Fruit fly (Drosophila melanogaster) whole organism, embryonic: Measurements from ENCODE around the gene IntS6.
A peak's percentile ranks its signal among the peaks of the same experiment; 100 is the strongest.

Source experiments
- Aef1 ChIP-seq: fragments of 200-800 bp; sonication (Bioruptor generic); IDR thresholded peaks from 3 replicates; pipeline ENCODE4 v1.3.6; 2022; ENCODE audit warnings: missing biosample characterization, missing genetic modification characterization
- Antp ChIP-seq: fragments of 200-800 bp; sonication (Bioruptor generic); optimal IDR thresholded peaks from 3 replicates; lab custom pipeline; 2016; ENCODE audit warnings: missing biosample characterization, missing genetic modification characterization
- BEAF-32 ChIP-seq: fragments of 200-800 bp; sonication (Bioruptor generic); optimal IDR thresholded peaks from 3 replicates; lab custom pipeline; 2017; ENCODE audit warnings: missing biosample characterization, missing genetic modification characterization, mild to moderate bottlenecking, moderate library complexity, missing genetic modification reagents
- CG10267 ChIP-seq: fragments of 200-800 bp; sonication (Bioruptor generic); optimal IDR thresholded peaks from 2 replicates; lab custom pipeline; 2018; ENCODE audit warnings: missing biosample characterization, mild to moderate bottlenecking, missing genetic modification characterization, moderate library complexity
- CG10462 ChIP-seq: fragments of 200-800 bp; sonication (Bioruptor generic); optimal IDR thresholded peaks from 2 replicates; lab custom pipeline; 2016; ENCODE audit warnings: missing biosample characterization, missing genetic modification characterization
- CG10654 ChIP-seq: fragments of 200-800 bp; sonication (Bioruptor generic); optimal IDR thresholded peaks from 2 replicates; lab custom pipeline; 2016; ENCODE audit warnings: missing biosample characterization, missing genetic modification characterization
- CG10959 ChIP-seq: fragments of 200-800 bp; sonication (Bioruptor generic); IDR thresholded peaks from 2 replicates; pipeline ENCODE4 v1.3.6; 2022; ENCODE audit warnings: missing biosample characterization, missing genetic modification characterization
- CG11247 ChIP-seq: fragments of 200-800 bp; sonication (Bioruptor generic); IDR thresholded peaks from 2 replicates; pipeline ENCODE4 v1.3.6; 2022; ENCODE audit warnings: missing biosample characterization, missing genetic modification characterization
- CG15601 ChIP-seq: fragments of 200-800 bp; sonication (Bioruptor generic); optimal IDR thresholded peaks from 3 replicates; lab custom pipeline; 2019; ENCODE audit warnings: missing biosample characterization, mild to moderate bottlenecking, missing genetic modification characterization, moderate library complexity
- CG1647 ChIP-seq: fragments of 200-800 bp; sonication (Bioruptor generic); optimal IDR thresholded peaks from 3 replicates; lab custom pipeline; 2016; ENCODE audit warnings: missing biosample characterization, missing genetic modification characterization
- CG17361 ChIP-seq: fragments of 200-800 bp; sonication (Bioruptor generic); IDR thresholded peaks from 3 replicates; pipeline ENCODE4 v1.3.6; 2022; ENCODE audit warnings: missing biosample characterization, missing genetic modification characterization
- CG17385 ChIP-seq: fragments of 200-800 bp; sonication (Bioruptor generic); optimal IDR thresholded peaks from 3 replicates; lab custom pipeline; 2018; ENCODE audit warnings: missing biosample characterization, mild to moderate bottlenecking, missing genetic modification characterization
- CG2889 ChIP-seq: fragments of 200-800 bp; sonication (Bioruptor generic); IDR thresholded peaks from 3 replicates; pipeline ENCODE4 v1.3.6; 2022; ENCODE audit warnings: missing biosample characterization, missing genetic modification characterization
- CG30020 ChIP-seq: fragments of 200-800 bp; optimal IDR thresholded peaks from 2 replicates; lab custom pipeline; 2019; ENCODE audit warnings: missing biosample characterization, mild to moderate bottlenecking, missing genetic modification characterization, moderate library complexity
- CG31388 ChIP-seq: fragments of 200-800 bp; sonication (Bioruptor generic); optimal IDR thresholded peaks from 2 replicates; lab custom pipeline; 2016; ENCODE audit warnings: missing biosample characterization, missing genetic modification characterization
- CG32532 ChIP-seq: fragments of 200-800 bp; sonication (Bioruptor generic); IDR thresholded peaks from 2 replicates; pipeline ENCODE4 v1.3.6; 2022; ENCODE audit warnings: missing biosample characterization, missing genetic modification characterization
- CG33557 ChIP-seq: fragments of 200-800 bp; sonication (Bioruptor generic); optimal IDR thresholded peaks from 2 replicates; lab custom pipeline; 2019; ENCODE audit warnings: missing biosample characterization, mild to moderate bottlenecking, missing genetic modification characterization, moderate library complexity
- CG42726 ChIP-seq: fragments of 200-800 bp; sonication (Bioruptor generic); IDR thresholded peaks from 2 replicates; pipeline ENCODE4 v1.3.6; 2022; ENCODE audit warnings: missing biosample characterization, missing genetic modification characterization; ENCODE audit not compliant: partially characterized antibody
- CG5245 ChIP-seq: fragments of 200-800 bp; sonication (Bioruptor generic); optimal IDR thresholded peaks from 3 replicates; lab custom pipeline; 2016; ENCODE audit warnings: missing biosample characterization, missing genetic modification characterization
- CG7556 ChIP-seq: fragments of 200-800 bp; sonication (Bioruptor generic); optimal IDR thresholded peaks from 2 replicates; lab custom pipeline; 2017; ENCODE audit warnings: missing biosample characterization, mild to moderate bottlenecking, missing genetic modification characterization
- CG7786 ChIP-seq: fragments of 200-800 bp; sonication (Bioruptor generic); optimal IDR thresholded peaks from 2 replicates; lab custom pipeline; 2016; ENCODE audit warnings: missing biosample characterization, missing genetic modification characterization
- CG8388 ChIP-seq: fragments of 200-800 bp; sonication (Bioruptor generic); optimal IDR thresholded peaks from 2 replicates; lab custom pipeline; 2019; ENCODE audit warnings: missing biosample characterization, mild to moderate bottlenecking, missing genetic modification characterization, moderate library complexity
- CG8478 ChIP-seq: fragments of >200 bp; optimal IDR thresholded peaks from 2 replicates; lab custom pipeline; 2018
- CG9215 ChIP-seq: fragments of 200-800 bp; sonication (Bioruptor generic); IDR thresholded peaks from 2 replicates; pipeline ENCODE4 v1.3.6; 2022; ENCODE audit warnings: missing biosample characterization, missing genetic modification characterization
- CG9817 ChIP-seq: fragments of 200-800 bp; sonication (Bioruptor generic); optimal IDR thresholded peaks from 2 replicates; lab custom pipeline; 2018; ENCODE audit warnings: missing biosample characterization, mild to moderate bottlenecking, missing genetic modification characterization, moderate library complexity
- Camta ChIP-seq: fragments of 200-800 bp; sonication (Bioruptor generic); optimal IDR thresholded peaks from 2 replicates; lab custom pipeline; 2016; ENCODE audit warnings: missing biosample characterization, missing genetic modification characterization
- Chrac-16 ChIP-seq: fragments of 200-800 bp; sonication (Bioruptor generic); optimal IDR thresholded peaks from 3 replicates; lab custom pipeline; 2016; ENCODE audit warnings: missing biosample characterization, missing genetic modification characterization
- Dbx ChIP-seq: fragments of 200-800 bp; sonication (Bioruptor generic); IDR thresholded peaks from 3 replicates; pipeline ENCODE4 v1.3.6; 2022; ENCODE audit warnings: missing biosample characterization, missing genetic modification characterization
- Fer2 ChIP-seq: fragments of 200-800 bp; sonication (Bioruptor generic); optimal IDR thresholded peaks from 2 replicates; lab custom pipeline; 2018; ENCODE audit warnings: missing biosample characterization, mild to moderate bottlenecking, missing genetic modification characterization, moderate library complexity
- Hmx ChIP-seq: fragments of 200-800 bp; sonication (Bioruptor generic); optimal IDR thresholded peaks from 2 replicates; lab custom pipeline; 2016; ENCODE audit warnings: missing biosample characterization, missing genetic modification characterization
- Neu2 ChIP-seq: fragments of 200-800 bp; sonication (Bioruptor generic); optimal IDR thresholded peaks from 3 replicates; lab custom pipeline; 2016; ENCODE audit warnings: missing biosample characterization, missing genetic modification characterization, borderline replicate concordance
- Nf-YA ChIP-seq: fragments of 200-800 bp; sonication (Bioruptor generic); IDR thresholded peaks from 2 replicates; pipeline ENCODE4 v1.3.6; 2022; ENCODE audit warnings: missing biosample characterization, missing genetic modification characterization
- Pdp1 ChIP-seq, 2 experiments: fragments of 200-800 bp; sonication (Bioruptor generic); optimal IDR thresholded peaks; 3 replicates each; lab custom pipeline; 2016; ENCODE audit warnings: missing biosample characterization in 2 of 2, missing genetic modification characterization in 2 of 2, mild to moderate bottlenecking in 1 of 2, moderate library complexity in 1 of 2
- Xbp1 ChIP-seq: fragments of 200-800 bp; sonication (Bioruptor generic); optimal IDR thresholded peaks from 3 replicates; lab custom pipeline; 2016; ENCODE audit warnings: missing biosample characterization, mild to moderate bottlenecking, missing genetic modification characterization
- ara ChIP-seq: fragments of 200-800 bp; sonication (Bioruptor generic); IDR thresholded peaks from 2 replicates; pipeline ENCODE4 v1.3.6; 2022; ENCODE audit warnings: missing biosample characterization, missing genetic modification characterization
- ase ChIP-seq: fragments of 200-800 bp; sonication (Bioruptor generic); IDR thresholded peaks from 3 replicates; pipeline ENCODE4 v1.3.6; 2022; ENCODE audit warnings: missing biosample characterization, missing genetic modification characterization
- chm ChIP-seq: fragments of 200-800 bp; sonication (Bioruptor generic); IDR thresholded peaks from 2 replicates; pipeline ENCODE4 v1.3.6; 2022; ENCODE audit warnings: missing biosample characterization, missing genetic modification characterization
- da ChIP-seq: fragments of 200-800 bp; sonication (Bioruptor generic); optimal IDR thresholded peaks from 2 replicates; lab custom pipeline; 2016; ENCODE audit warnings: missing biosample characterization, missing genetic modification characterization
- dan ChIP-seq: fragments of 200-800 bp; sonication (Bioruptor generic); IDR thresholded peaks from 2 replicates; pipeline ENCODE4 v1.3.6; 2022; ENCODE audit warnings: missing biosample characterization, missing genetic modification characterization
- gfzf ChIP-seq: fragments of 200-800 bp; sonication (Bioruptor generic); optimal IDR thresholded peaks from 2 replicates; lab custom pipeline; 2016; ENCODE audit warnings: missing biosample characterization, mild to moderate bottlenecking, missing genetic modification characterization, moderate library complexity
- h ChIP-seq: fragments of >200 bp; optimal IDR thresholded peaks from 2 replicates; lab custom pipeline; 2017
- hkb ChIP-seq, 2 experiments: fragments of 200-800 bp in 1 of 2; fragments of >200 bp in 1 of 2; sonication (Bioruptor generic) in 1 of 2; IDR thresholded peaks in 1 of 2; optimal IDR thresholded peaks in 1 of 2; 2 replicates each; pipeline versions ENCODE4 v1.3.6 to Lab custom; 2017 to 2022; ENCODE audit warnings: missing biosample characterization in 1 of 2, missing genetic modification characterization in 1 of 2
- nerfin-1 ChIP-seq: fragments of 200-800 bp; sonication (Bioruptor generic); optimal IDR thresholded peaks from 3 replicates; lab custom pipeline; 2019; ENCODE audit warnings: missing biosample characterization, mild to moderate bottlenecking, missing genetic modification characterization, moderate library complexity
- nerfin-2 ChIP-seq: fragments of 200-800 bp; sonication (Bioruptor generic); IDR thresholded peaks from 2 replicates; pipeline ENCODE4 v1.3.6; 2022; ENCODE audit warnings: missing biosample characterization, missing genetic modification characterization; ENCODE audit not compliant: partially characterized antibody
- seq ChIP-seq: fragments of 200-800 bp; sonication (Bioruptor generic); IDR thresholded peaks from 2 replicates; pipeline ENCODE4 v1.3.6; 2022; ENCODE audit warnings: missing biosample characterization, missing genetic modification characterization
- slp2 ChIP-seq: fragments of 200-800 bp; sonication (Bioruptor generic); optimal IDR thresholded peaks from 2 replicates; lab custom pipeline; 2016; ENCODE audit warnings: missing biosample characterization, missing genetic modification characterization
- tll ChIP-seq, 2 experiments: fragments of 200-800 bp in 1 of 2; fragments of >200 bp in 1 of 2; sonication (Bioruptor generic) in 1 of 2; optimal IDR thresholded peaks; 2 replicates each; lab custom pipeline; 2017 to 2019; ENCODE audit warnings: missing biosample characterization in 2 of 2, missing genetic modification characterization in 2 of 2, mild to moderate bottlenecking in 1 of 2, moderate library complexity in 1 of 2
- twi ChIP-seq: fragments of 200-800 bp; optimal IDR thresholded peaks from 2 replicates; lab custom pipeline; 2019; ENCODE audit warnings: missing biosample characterization, mild to moderate bottlenecking, missing genetic modification characterization, moderate library complexity
- unpg ChIP-seq: fragments of 200-800 bp; sonication (Bioruptor generic); optimal IDR thresholded peaks from 3 replicates; lab custom pipeline; 2018; ENCODE audit warnings: missing biosample characterization, mild to moderate bottlenecking, missing genetic modification characterization, moderate library complexity
- yki ChIP-seq: fragments of >200 bp; optimal IDR thresholded peaks from 3 replicates; lab custom pipeline; 2018
- zen ChIP-seq: fragments of 200-800 bp; sonication (Bioruptor generic); optimal IDR thresholded peaks from 3 replicates; lab custom pipeline; 2018; ENCODE audit warnings: missing biosample characterization, mild to moderate bottlenecking, missing genetic modification characterization, moderate library complexity

IntS6 gene

dm6 chrX:5724744-5725185, 22.3 kb downstream of the IntS6 start (continued):
- peak; percentile 51 for TF ChIP-seq nerfin-1
- peak; percentile 51; the same call in 1 of the 2 replicates for TF ChIP-seq Nf-YA
- no peak for TF ChIP-seq CG9817 (tag; lab: Kevin White, UChicago)
- no peak for TF ChIP-seq CG10462 (GFP tag; lab: Kevin White, UChicago)
- TF ChIP-seq CG10959 (GFP tag; lab: Robert Waterston, UW) = 0 out of 2 replicates have a peak, but pooled peaks have one; percentile 39
- no peak; the same call in 1 of the 2 replicates for TF ChIP-seq seq
- peak; percentile 27 for TF ChIP-seq CG15601
- TF ChIP-seq CG2889 (GFP tag; lab: Robert Waterston, UW) = 0 out of 3 replicates have a peak, but pooled peaks have one; percentile 46
- no peak for TF ChIP-seq CG9215
- TF ChIP-seq gfzf (GFP tag; lab: Kevin White, UChicago) = no peak
- peak; percentile 45 to 64 for TF ChIP-seq Pdp1 (GFP tag; optimal IDR thresholded peaks at IDR 0.05; lab: Kevin White, UChicago)
- peak; percentile 31 for TF ChIP-seq CG7786 (GFP tag; lab: Kevin White, UChicago)
- peak; percentile 52 for TF ChIP-seq Camta (GFP tag; lab: Kevin White, UChicago)
- peak; percentile 54 for TF ChIP-seq CG33557 (GFP tag; lab: Kevin White, UChicago)
- no peak for TF ChIP-seq CG10267 (tag; lab: Kevin White, UChicago)
- peak; percentile 52; the same call in 1 of the 3 replicates for TF ChIP-seq ase
- peak; percentile 71 for TF ChIP-seq CG17361 (GFP tag; lab: Robert Waterston, UW)
- no peak for TF ChIP-seq hkb (optimal IDR thresholded peaks at IDR 0.05; lab: Kevin White, UChicago)
- peak; percentile 46 for TF ChIP-seq hkb (GFP tag; IDR thresholded peaks at IDR 0.05; lab: Robert Waterston, UW)
- no peak for TF ChIP-seq Fer2 (tag; lab: Kevin White, UChicago)
- no peak for TF ChIP-seq CG8478 (lab: Kevin White, UChicago)
- TF ChIP-seq slp2 (GFP tag; lab: Kevin White, UChicago) = peak; percentile 8
- 0 out of 3 replicates have a peak, but pooled peaks have one; percentile 7 for TF ChIP-seq Dbx (GFP tag; lab: Robert Waterston, UW)
- TF ChIP-seq zen (tag; lab: Kevin White, UChicago) = peak; percentile 5
- no peak for TF ChIP-seq h (lab: Kevin White, UChicago)
- TF ChIP-seq nerfin-2 (GFP tag; lab: Robert Waterston, UW) = no peak
- TF ChIP-seq CG32532 (GFP tag; lab: Robert Waterston, UW) = peak; percentile 36; the same call in 1 of the 2 replicates
- no peak for TF ChIP-seq Chrac-16 (GFP tag; lab: Kevin White, UChicago)
- peak; percentile 48 for TF ChIP-seq CG10654 (GFP tag; lab: Kevin White, UChicago)
- no peak for TF ChIP-seq chm (GFP tag; lab: Robert Waterston, UW)
- peak; percentile 56 for TF ChIP-seq unpg
- no peak for TF ChIP-seq CG11247 (GFP tag; lab: Robert Waterston, UW)
- TF ChIP-seq CG17385 (GFP tag; lab: Kevin White, UChicago) = no peak
- TF ChIP-seq yki (lab: Kevin White, UChicago) = no peak
- no peak for TF ChIP-seq dan (GFP tag; lab: Robert Waterston, UW)
- no peak for TF ChIP-seq BEAF-32 (GFP tag; lab: Kevin White, UChicago)
- TF ChIP-seq CG42726 (GFP tag; lab: Robert Waterston, UW) = no peak
- TF ChIP-seq CG30020 (tag; lab: Kevin White, UChicago) = no peak
- TF ChIP-seq Hmx (GFP tag; lab: Kevin White, UChicago) = no peak
- peak; percentile 20 for TF ChIP-seq CG8388 (GFP tag; lab: Kevin White, UChicago)
- TF ChIP-seq Xbp1 (GFP tag; lab: Kevin White, UChicago) = peak; percentile 45
- TF ChIP-seq da (GFP tag; lab: Kevin White, UChicago) = no peak
- TF ChIP-seq tll (GFP tag; optimal IDR thresholded peaks at IDR 0.05; lab: Kevin White, UChicago) = no peak
- no peak for TF ChIP-seq Neu2 (GFP tag; lab: Kevin White, UChicago)
- TF ChIP-seq CG1647 (GFP tag; lab: Kevin White, UChicago) = peak; percentile 1
- no peak for TF ChIP-seq CG31388 (GFP tag; lab: Kevin White, UChicago)
- 0 out of 3 replicates have a peak, but pooled peaks have one; percentile 10 for TF ChIP-seq Aef1 (GFP tag; lab: Robert Waterston, UW)
- peak; percentile 43; the same call in 1 of the 2 replicates for TF ChIP-seq ara (GFP tag; lab: Robert Waterston, UW)
- no peak for TF ChIP-seq twi (tag; lab: Kevin White, UChicago)
- peak; percentile 11 for TF ChIP-seq CG7556 (GFP tag; lab: Kevin White, UChicago)
- TF ChIP-seq Antp = peak; percentile 52
- TF ChIP-seq CG5245 (GFP tag; lab: Kevin White, UChicago) = peak; percentile 35
